Fruit fly (Drosophila melanogaster): Measurements from ENCODE around the gene CG5103.

- TF ChIP-seq CG8478 (optimal IDR thresholded peaks at IDR 0.05): no peak
- TF ChIP-seq CTCF (optimal IDR thresholded peaks at IDR 0.05): no peak
Measured at dm6 chr3L:18316012-18316411, 21.9 kb upstream of the CG5103 start.

All from S2 (cell line).